Worm (Caenorhabditis elegans) whole organism, L2 larva: ENCODE data around the gene tpk-1.

Experiments used
- C34F6.9 ChIP-seq: fragments of 150-350 bp; optimal IDR thresholded peaks from 2 replicates; lab custom pipeline; 2014; ENCODE audit warnings: missing biosample characterization, missing genetic modification characterization
- F13H6.1 ChIP-seq: sonication (generic microtip); optimal IDR thresholded peaks from 2 replicates; lab custom pipeline; 2016; ENCODE audit warnings: missing genetic modification characterization, missing compliant biosample characterization
- R02D3.7 ChIP-seq: fragments of 150-350 bp; optimal IDR thresholded peaks from 2 replicates; lab custom pipeline; 2014; ENCODE audit warnings: missing biosample characterization, missing genetic modification characterization
- Y55F3AM.14 ChIP-seq: fragments of 200-800 bp; sonication (Bioruptor generic); optimal IDR thresholded peaks from 2 replicates; lab custom pipeline; 2018; ENCODE audit warnings: mild to moderate bottlenecking, missing genetic modification characterization, missing compliant biosample characterization
- ZK546.5 ChIP-seq: sonication (generic microtip); optimal IDR thresholded peaks from 2 replicates; lab custom pipeline; 2017; ENCODE audit warnings: missing biosample characterization, missing genetic modification characterization
- aly-2 ChIP-seq: fragments of 150-350 bp; optimal IDR thresholded peaks from 2 replicates; lab custom pipeline; 2014; ENCODE audit warnings: missing biosample characterization, missing genetic modification characterization
- ama-1 ChIP-seq: fragments of 150-350 bp; optimal IDR thresholded peaks from 2 replicates; lab custom pipeline; 2018; ENCODE audit warnings: inconsistent platforms
- blmp-1 ChIP-seq: sonication (generic microtip); optimal IDR thresholded peaks from 2 replicates; lab custom pipeline; 2017; ENCODE audit warnings: missing genetic modification characterization, mild to moderate bottlenecking, missing compliant biosample characterization, antibody characterized with exemption, moderate library complexity; ENCODE audit not compliant: insufficient read depth
- ceh-16 ChIP-seq: fragments of 150-350 bp; optimal IDR thresholded peaks from 2 replicates; lab custom pipeline; 2014; ENCODE audit warnings: missing biosample characterization, missing genetic modification characterization
- ceh-82 ChIP-seq: fragments of 150-350 bp; optimal IDR thresholded peaks from 2 replicates; lab custom pipeline; 2014; ENCODE audit warnings: missing biosample characterization, missing genetic modification characterization
- crh-2 ChIP-seq: sonication (generic microtip); optimal IDR thresholded peaks from 2 replicates; lab custom pipeline; 2017; ENCODE audit warnings: missing biosample characterization, missing genetic modification characterization
- dmd-4 ChIP-seq: sonication (generic microtip); optimal IDR thresholded peaks from 2 replicates; lab custom pipeline; 2017; ENCODE audit warnings: missing biosample characterization, missing genetic modification characterization
- egl-27 ChIP-seq: sonication (generic microtip); optimal IDR thresholded peaks from 3 replicates; lab custom pipeline; 2017; ENCODE audit warnings: missing biosample characterization, missing genetic modification reagents, missing genetic modification characterization
- elt-1 ChIP-seq: fragments of 150-350 bp; optimal IDR thresholded peaks from 2 replicates; lab custom pipeline; 2014; ENCODE audit warnings: missing biosample characterization, missing genetic modification characterization
- elt-3 ChIP-seq: sonication (generic microtip); optimal IDR thresholded peaks from 2 replicates; lab custom pipeline; 2017; ENCODE audit warnings: missing biosample characterization, missing genetic modification characterization
- fos-1 ChIP-seq: fragments of 150-350 bp; optimal IDR thresholded peaks from 2 replicates; lab custom pipeline; 2014; ENCODE audit warnings: missing biosample characterization, missing genetic modification characterization
- gmeb-1 ChIP-seq: fragments of 150-350 bp; optimal IDR thresholded peaks from 2 replicates; lab custom pipeline; 2014; ENCODE audit warnings: missing biosample characterization, missing genetic modification characterization
- lin-11 ChIP-seq: fragments of 150-350 bp; sonication (generic microtip); optimal IDR thresholded peaks from 2 replicates; lab custom pipeline; 2014; ENCODE audit warnings: missing biosample characterization, missing genetic modification characterization, inconsistent platforms, mixed read lengths
- lin-13 ChIP-seq: fragments of 150-350 bp; optimal IDR thresholded peaks from 2 replicates; lab custom pipeline; 2014; ENCODE audit warnings: missing biosample characterization, missing genetic modification reagents, missing genetic modification characterization
- lin-39 ChIP-seq: fragments of 150-350 bp; optimal IDR thresholded peaks from 2 replicates; lab custom pipeline; 2014; ENCODE audit warnings: missing biosample characterization, missing genetic modification reagents, missing genetic modification characterization
- lsy-2 ChIP-seq, 2 experiments: fragments of 150-350 bp in 1 of 2; sonication (generic microtip) in 1 of 2; optimal IDR thresholded peaks; 2 replicates each; lab custom pipeline; 2014 to 2017; ENCODE audit warnings: missing biosample characterization in 2 of 2, missing genetic modification characterization in 2 of 2
- mab-5 ChIP-seq: fragments of 150-350 bp; optimal IDR thresholded peaks from 2 replicates; lab custom pipeline; 2014; ENCODE audit warnings: missing biosample characterization, missing genetic modification characterization
- mbf-1 ChIP-seq: sonication (generic microtip); optimal IDR thresholded peaks from 2 replicates; lab custom pipeline; 2017; ENCODE audit warnings: missing biosample characterization, missing genetic modification characterization
- mdl-1 ChIP-seq, 2 experiments: fragments of 150-350 bp in 1 of 2; sonication (generic microtip) in 1 of 2; optimal IDR thresholded peaks; 2 replicates each; lab custom pipeline; 2017; ENCODE audit warnings: missing biosample characterization in 2 of 2, missing genetic modification characterization in 2 of 2
- nhr-10 ChIP-seq: sonication (generic microtip); optimal IDR thresholded peaks from 2 replicates; lab custom pipeline; 2017; ENCODE audit warnings: missing biosample characterization, missing genetic modification characterization
- nhr-12 ChIP-seq: fragments of 150-350 bp; optimal IDR thresholded peaks from 2 replicates; lab custom pipeline; 2014; ENCODE audit warnings: missing biosample characterization, missing genetic modification characterization
- nhr-129 ChIP-seq: fragments of 150-350 bp; optimal IDR thresholded peaks from 2 replicates; lab custom pipeline; 2014; ENCODE audit warnings: missing biosample characterization, missing genetic modification characterization
- nhr-21 ChIP-seq: fragments of 150-350 bp; optimal IDR thresholded peaks from 2 replicates; lab custom pipeline; 2014; ENCODE audit warnings: missing biosample characterization, missing genetic modification characterization
- nhr-23 ChIP-seq: fragments of 150-350 bp; optimal IDR thresholded peaks from 2 replicates; lab custom pipeline; 2014; ENCODE audit warnings: missing biosample characterization, missing genetic modification reagents, missing genetic modification characterization
- nhr-25 ChIP-seq: fragments of 150-350 bp; sonication (generic microtip); optimal IDR thresholded peaks from 3 replicates; lab custom pipeline; 2014; ENCODE audit warnings: missing biosample characterization, missing genetic modification characterization
- nhr-6 ChIP-seq: fragments of 150-350 bp; optimal IDR thresholded peaks from 2 replicates; lab custom pipeline; 2014; ENCODE audit warnings: missing biosample characterization, missing genetic modification characterization
- nhr-77 ChIP-seq: fragments of 150-350 bp; optimal IDR thresholded peaks from 2 replicates; lab custom pipeline; 2014; ENCODE audit warnings: missing biosample characterization, missing genetic modification characterization
- peb-1 ChIP-seq: fragments of 150-350 bp; optimal IDR thresholded peaks from 2 replicates; lab custom pipeline; 2014; ENCODE audit warnings: missing biosample characterization, missing genetic modification characterization
- sem-4 ChIP-seq: fragments of 150-350 bp; optimal IDR thresholded peaks from 2 replicates; lab custom pipeline; 2014; ENCODE audit warnings: missing biosample characterization, missing genetic modification reagents, missing genetic modification characterization
- skn-1 ChIP-seq: sonication (generic microtip); optimal IDR thresholded peaks from 2 replicates; lab custom pipeline; 2017; ENCODE audit warnings: missing biosample characterization, missing genetic modification characterization
- sma-3 ChIP-seq: sonication (generic microtip); optimal IDR thresholded peaks from 2 replicates; lab custom pipeline; 2016; ENCODE audit warnings: missing genetic modification reagents, missing genetic modification characterization, missing compliant biosample characterization
- sma-9 ChIP-seq, 2 experiments: fragments of 150-350 bp in 1 of 2; sonication (generic microtip) in 1 of 2; optimal IDR thresholded peaks; 2 replicates each; lab custom pipeline; 2014 to 2016; ENCODE audit warnings: missing genetic modification characterization in 2 of 2, mild to moderate bottlenecking in 1 of 2, missing biosample characterization in 1 of 2, missing compliant biosample characterization in 1 of 2, missing genetic modification reagents in 1 of 2, moderate library complexity in 1 of 2
- snpc-4 ChIP-seq: fragments of 150-350 bp; optimal IDR thresholded peaks from 2 replicates; lab custom pipeline; 2014; ENCODE audit warnings: missing biosample characterization, missing genetic modification characterization
- unc-39 ChIP-seq: fragments of 150-350 bp; optimal IDR thresholded peaks from 2 replicates; lab custom pipeline; 2014; ENCODE audit warnings: missing biosample characterization, missing genetic modification characterization
- unc-55 ChIP-seq: fragments of 150-350 bp; sonication (generic microtip); optimal IDR thresholded peaks from 3 replicates; lab custom pipeline; 2014; ENCODE audit warnings: missing biosample characterization, missing genetic modification reagents, missing genetic modification characterization
- unc-62 ChIP-seq: fragments of 150-350 bp; optimal IDR thresholded peaks from 2 replicates; lab custom pipeline; 2014; ENCODE audit warnings: missing biosample characterization, missing genetic modification reagents, missing genetic modification characterization
- zag-1 ChIP-seq: fragments of 150-350 bp; optimal IDR thresholded peaks from 2 replicates; lab custom pipeline; 2014; ENCODE audit warnings: missing biosample characterization, missing genetic modification characterization
- ztf-1 ChIP-seq: fragments of 200-800 bp; sonication (Bioruptor generic); conservative IDR thresholded peaks from 2 replicates; pipeline ENCODE4 v1.3.6; 2022; ENCODE audit warnings: missing genetic modification characterization, missing compliant biosample characterization
- ztf-11 ChIP-seq: sonication (generic microtip); optimal IDR thresholded peaks from 2 replicates; lab custom pipeline; 2017; ENCODE audit warnings: missing biosample characterization, missing genetic modification characterization

The tpk-1 gene

ce11 chrIII:8867922-8868655, 43.9 kb upstream of the tpk-1 start:
- TF ChIP-seq nhr-129 (tag; lab: Kevin White, UChicago) (peak; percentile 45), nhr-77 (no peak), skn-1 (tag; lab: Kevin White, UChicago) (peak; percentile 25), nhr-21 (peak; percentile 51), mbf-1 (tag; lab: Kevin White, UChicago) (no peak), crh-2 (tag; lab: Kevin White, UChicago) (peak; percentile 78), nhr-25 (peak; percentile 45), fos-1 (tag; lab: Kevin White, UChicago) (peak; percentile 96), sma-9 (GFP tag; optimal IDR thresholded peaks at IDR 0.05; lab: Kevin White, UChicago) (peak; percentile 83), sma-9 (tag; optimal IDR thresholded peaks at IDR 0.05; lab: Kevin White, UChicago) (no peak), lin-13 (GFP tag; lab: Kevin White, UChicago) (peak; percentile 3), gmeb-1 (tag; lab: Kevin White, UChicago) (peak; percentile 47), egl-27 (tag; lab: Kevin White, UChicago) (peak; percentile 31), lin-11 (no peak), blmp-1 (tag; lab: Kevin White, UChicago) (peak; percentile 59), lsy-2 (tag; optimal IDR thresholded peaks at IDR 0.05; lab: Kevin White, UChicago) (peak in 1 of 2 experiments; percentile 52), mdl-1 (tag; optimal IDR thresholded peaks at IDR 0.05; lab: Kevin White, UChicago) (no peak), sma-3 (GFP tag; lab: Kevin White, UChicago) (peak; percentile 72), R02D3.7 (tag; lab: Kevin White, UChicago) (no peak), F13H6.1 (tag; lab: Kevin White, UChicago) (peak; percentile 11), ama-1 (peak; percentile 78), C34F6.9 (tag; lab: Kevin White, UChicago) (peak; percentile 24)

- TF ChIP-seq ama-1 (no peak), sem-4 (tag; lab: Kevin White, UChicago) (no peak), fos-1 (tag; lab: Kevin White, UChicago) (no peak), ceh-82 (tag; lab: Kevin White, UChicago) (no peak), nhr-10 (no peak), gmeb-1 (tag; lab: Kevin White, UChicago) (no peak), skn-1 (tag; lab: Kevin White, UChicago) (no peak), nhr-23 (tag; lab: Kevin White, UChicago) (no peak), lin-13 (GFP tag; lab: Kevin White, UChicago) (no peak), peb-1 (tag; lab: Kevin White, UChicago) (no peak), nhr-77 (no peak), R02D3.7 (tag; lab: Kevin White, UChicago) (no peak), sma-3 (GFP tag; lab: Kevin White, UChicago) (no peak), nhr-25 (no peak), snpc-4 (tag; lab: Kevin White, UChicago) (no peak), ztf-1 (no peak), aly-2 (tag; lab: Kevin White, UChicago) (no peak)
Observed at ce11 chrIII:8869663-8870062, 42.3 kb upstream of the tpk-1 start.

- TF ChIP-seq Y55F3AM.14 (GFP tag; lab: Kevin White, UChicago) = peak; percentile 37
- no peak for TF ChIP-seq gmeb-1 (tag; lab: Kevin White, UChicago)
- TF ChIP-seq ceh-16 (tag; lab: Kevin White, UChicago) = no peak
- no peak for TF ChIP-seq lin-11
- TF ChIP-seq unc-55 (GFP tag; lab: Kevin White, UChicago) = peak; percentile 15
- no peak for TF ChIP-seq unc-39 (tag; lab: Kevin White, UChicago)
- no peak for TF ChIP-seq blmp-1 (tag; lab: Kevin White, UChicago)
- TF ChIP-seq lsy-2 (tag; optimal IDR thresholded peaks at IDR 0.05; lab: Kevin White, UChicago) = no peak
- no peak for TF ChIP-seq elt-3 (tag; lab: Kevin White, UChicago)
- peak; percentile 34 for TF ChIP-seq lin-39 (tag; lab: Kevin White, UChicago)
- TF ChIP-seq crh-2 (tag; lab: Kevin White, UChicago) = peak; percentile 18
- no peak for TF ChIP-seq C34F6.9 (tag; lab: Kevin White, UChicago)
- no peak for TF ChIP-seq sem-4 (tag; lab: Kevin White, UChicago)
- TF ChIP-seq nhr-21 = no peak
- TF ChIP-seq unc-62 (GFP tag; lab: Kevin White, UChicago) = no peak
- TF ChIP-seq sma-3 (GFP tag; lab: Kevin White, UChicago) = no peak
- TF ChIP-seq elt-1 = no peak
- no peak for TF ChIP-seq mab-5 (tag; lab: Kevin White, UChicago)
- TF ChIP-seq nhr-6 (tag; lab: Kevin White, UChicago) = no peak
- no peak for TF ChIP-seq egl-27 (tag; lab: Kevin White, UChicago)
- TF ChIP-seq snpc-4 (tag; lab: Kevin White, UChicago) = no peak
- 0 out of 2 replicates have a peak, but pooled peaks have one; percentile 43 for TF ChIP-seq ztf-1
- TF ChIP-seq nhr-10 = no peak
- no peak for TF ChIP-seq nhr-12
- TF ChIP-seq nhr-129 (tag; lab: Kevin White, UChicago) = no peak
- peak; percentile 55 for TF ChIP-seq zag-1
- no peak for TF ChIP-seq dmd-4 (tag; lab: Kevin White, UChicago)
- no peak for TF ChIP-seq R02D3.7 (tag; lab: Kevin White, UChicago)
- no peak for TF ChIP-seq F13H6.1 (tag; lab: Kevin White, UChicago)
- no peak for TF ChIP-seq nhr-77
- no peak for TF ChIP-seq nhr-23 (tag; lab: Kevin White, UChicago)
- no peak for TF ChIP-seq mdl-1 (tag; optimal IDR thresholded peaks at IDR 0.05; lab: Kevin White, UChicago)
- no peak for TF ChIP-seq mbf-1 (tag; lab: Kevin White, UChicago)
- TF ChIP-seq ztf-11 = no peak
- no peak for TF ChIP-seq sma-9 (GFP tag; optimal IDR thresholded peaks at IDR 0.05; lab: Kevin White, UChicago)
- no peak for TF ChIP-seq sma-9 (tag; optimal IDR thresholded peaks at IDR 0.05; lab: Kevin White, UChicago)
- no peak for TF ChIP-seq ZK546.5
Observed at ce11 chrIII:8873045-8873457, 38.9 kb upstream of the tpk-1 start.
